Worm (Caenorhabditis elegans) whole organism, L3 larva: ENCODE results near the gene pak-1.

Experiments used
- R02D3.7 ChIP-seq: fragments of 150-350 bp; optimal IDR thresholded peaks from 2 replicates; lab custom pipeline; 2014; ENCODE audit warnings: missing biosample characterization, missing genetic modification characterization
- ZK546.5 ChIP-seq: sonication (generic microtip); optimal IDR thresholded peaks from 2 replicates; lab custom pipeline; 2017; ENCODE audit warnings: missing biosample characterization, missing genetic modification characterization
- aly-2 ChIP-seq: fragments of 150-350 bp; optimal IDR thresholded peaks from 2 replicates; lab custom pipeline; 2014; ENCODE audit warnings: missing biosample characterization, missing genetic modification characterization
- ama-1 ChIP-seq: fragments of 150-350 bp; optimal IDR thresholded peaks from 2 replicates; lab custom pipeline; 2018
- ceh-16 ChIP-seq: sonication (generic microtip); optimal IDR thresholded peaks from 2 replicates; lab custom pipeline; 2017; ENCODE audit warnings: missing biosample characterization, missing genetic modification characterization
- ceh-28 ChIP-seq: fragments of 150-350 bp; optimal IDR thresholded peaks from 2 replicates; lab custom pipeline; 2014; ENCODE audit warnings: missing biosample characterization, missing genetic modification reagents, missing genetic modification characterization
- ceh-82 ChIP-seq: fragments of 150-350 bp; optimal IDR thresholded peaks from 2 replicates; lab custom pipeline; 2014; ENCODE audit warnings: missing biosample characterization, missing genetic modification characterization
- ceh-9 ChIP-seq: sonication (generic microtip); optimal IDR thresholded peaks from 2 replicates; lab custom pipeline; 2018; ENCODE audit warnings: missing biosample characterization, missing genetic modification characterization
- daf-12 ChIP-seq: fragments of 150-350 bp; optimal IDR thresholded peaks from 2 replicates; lab custom pipeline; 2014; ENCODE audit warnings: missing biosample characterization, missing genetic modification reagents, missing genetic modification characterization
- egl-27 ChIP-seq: sonication (generic microtip); optimal IDR thresholded peaks from 4 replicates; lab custom pipeline; 2017; ENCODE audit warnings: missing biosample characterization, missing genetic modification reagents, missing genetic modification characterization
- egl-5 ChIP-seq: fragments of 150-350 bp; optimal IDR thresholded peaks from 2 replicates; lab custom pipeline; 2017; ENCODE audit warnings: missing biosample characterization, missing genetic modification reagents, missing genetic modification characterization, inconsistent platforms
- elt-1 ChIP-seq: fragments of 150-350 bp; optimal IDR thresholded peaks from 2 replicates; lab custom pipeline; 2014; ENCODE audit warnings: missing biosample characterization, missing genetic modification characterization
- elt-2 ChIP-seq: sonication (generic microtip); optimal IDR thresholded peaks from 2 replicates; lab custom pipeline; 2016; ENCODE audit warnings: missing genetic modification reagents, mild to moderate bottlenecking, missing genetic modification characterization, missing compliant biosample characterization
- elt-3 ChIP-seq, 3 experiments: fragments of 150-350 bp in 1 of 3; sonication (generic microtip) in 2 of 3; optimal IDR thresholded peaks; 2 replicates in 2 of 3; 4 replicates in 1 of 3; lab custom pipeline; 2014 to 2017; ENCODE audit warnings: missing biosample characterization in 3 of 3, missing genetic modification characterization in 3 of 3
- eor-1 ChIP-seq, 2 experiments: fragments of 150-350 bp; optimal IDR thresholded peaks; 2 replicates each; lab custom pipeline; 2014 to 2018; ENCODE audit warnings: missing biosample characterization in 2 of 2, missing genetic modification characterization in 2 of 2
- fkh-10 ChIP-seq: sonication (generic microtip); optimal IDR thresholded peaks from 2 replicates; lab custom pipeline; 2017; ENCODE audit warnings: missing biosample characterization, missing genetic modification reagents, missing genetic modification characterization
- fos-1 ChIP-seq: fragments of 150-350 bp; optimal IDR thresholded peaks from 2 replicates; lab custom pipeline; 2014; ENCODE audit warnings: missing biosample characterization, missing genetic modification characterization
- hmg-11 ChIP-seq: sonication (generic microtip); optimal IDR thresholded peaks from 2 replicates; lab custom pipeline; 2016; ENCODE audit warnings: missing genetic modification characterization, missing compliant biosample characterization
- jun-1 ChIP-seq: fragments of 150-350 bp; optimal IDR thresholded peaks from 2 replicates; lab custom pipeline; 2014; ENCODE audit warnings: missing biosample characterization, missing genetic modification reagents, missing genetic modification characterization
- lin-15B ChIP-seq: fragments of 150-350 bp; optimal IDR thresholded peaks from 2 replicates; lab custom pipeline; 2014; ENCODE audit warnings: missing biosample characterization, missing genetic modification characterization
- lin-39 ChIP-seq: fragments of 150-350 bp; optimal IDR thresholded peaks from 2 replicates; lab custom pipeline; 2018; ENCODE audit warnings: missing biosample characterization, missing genetic modification reagents, missing genetic modification characterization
- lsy-12 ChIP-seq: sonication (generic microtip); optimal IDR thresholded peaks from 2 replicates; lab custom pipeline; 2016; ENCODE audit warnings: mild to moderate bottlenecking, missing genetic modification characterization, missing compliant biosample characterization
- mdl-1 ChIP-seq: fragments of 150-350 bp; optimal IDR thresholded peaks from 2 replicates; lab custom pipeline; 2014; ENCODE audit warnings: missing biosample characterization, missing genetic modification characterization
- mml-1 ChIP-seq: fragments of 150-350 bp; sonication (generic microtip); optimal IDR thresholded peaks from 3 replicates; lab custom pipeline; 2014; ENCODE audit warnings: missing biosample characterization, missing genetic modification characterization
- nfya-1 ChIP-seq: sonication (generic microtip); optimal IDR thresholded peaks from 2 replicates; lab custom pipeline; 2017; ENCODE audit warnings: missing genetic modification characterization, mild to moderate bottlenecking, missing compliant biosample characterization, antibody characterized with exemption, moderate library complexity; ENCODE audit not compliant: insufficient read depth
- nhr-11 ChIP-seq: fragments of 150-350 bp; optimal IDR thresholded peaks from 2 replicates; lab custom pipeline; 2014; ENCODE audit warnings: missing biosample characterization, missing genetic modification characterization
- nhr-12 ChIP-seq: fragments of 150-350 bp; optimal IDR thresholded peaks from 2 replicates; lab custom pipeline; 2014; ENCODE audit warnings: missing biosample characterization, missing genetic modification characterization
- nhr-23 ChIP-seq: fragments of 150-350 bp; optimal IDR thresholded peaks from 2 replicates; lab custom pipeline; 2014; ENCODE audit warnings: missing biosample characterization, missing genetic modification reagents, missing genetic modification characterization
- nhr-237 ChIP-seq: fragments of 150-350 bp; optimal IDR thresholded peaks from 2 replicates; lab custom pipeline; 2014; ENCODE audit warnings: missing biosample characterization, missing genetic modification characterization
- nhr-25 ChIP-seq: sonication (generic microtip); optimal IDR thresholded peaks from 2 replicates; lab custom pipeline; 2017; ENCODE audit warnings: missing biosample characterization, missing genetic modification characterization
- nhr-28 ChIP-seq: fragments of 150-350 bp; optimal IDR thresholded peaks from 2 replicates; lab custom pipeline; 2014; ENCODE audit warnings: missing biosample characterization, missing genetic modification characterization
- nhr-43 ChIP-seq: sonication (generic microtip); optimal IDR thresholded peaks from 2 replicates; lab custom pipeline; 2016; ENCODE audit warnings: mild to moderate bottlenecking, missing genetic modification characterization, missing compliant biosample characterization; ENCODE audit not compliant: poor library complexity, severe bottlenecking
- nhr-67 ChIP-seq: fragments of 150-350 bp; optimal IDR thresholded peaks from 2 replicates; lab custom pipeline; 2014; ENCODE audit warnings: missing biosample characterization, missing genetic modification characterization
- nhr-77 ChIP-seq: fragments of 150-350 bp; optimal IDR thresholded peaks from 2 replicates; lab custom pipeline; 2014; ENCODE audit warnings: missing biosample characterization, missing genetic modification characterization
- pha-4 ChIP-seq: fragments of 150-350 bp; optimal IDR thresholded peaks from 2 replicates; lab custom pipeline; 2014; ENCODE audit warnings: missing biosample characterization, missing genetic modification reagents, missing genetic modification characterization
- pqm-1 ChIP-seq: fragments of 150-350 bp; optimal IDR thresholded peaks from 2 replicates; lab custom pipeline; 2017; ENCODE audit warnings: missing biosample characterization, missing genetic modification characterization, inconsistent platforms
- sea-2 ChIP-seq: fragments of 150-350 bp; sonication (generic microtip); optimal IDR thresholded peaks from 4 replicates; lab custom pipeline; 2014; ENCODE audit warnings: missing biosample characterization, missing genetic modification reagents, missing genetic modification characterization
- tbx-2 ChIP-seq: sonication (generic microtip); optimal IDR thresholded peaks from 2 replicates; lab custom pipeline; 2016; ENCODE audit warnings: mild to moderate bottlenecking, missing genetic modification characterization, missing compliant biosample characterization
- unc-39 ChIP-seq: sonication (generic microtip); optimal IDR thresholded peaks from 4 replicates; lab custom pipeline; 2017; ENCODE audit warnings: missing biosample characterization, missing genetic modification characterization
- unc-62 ChIP-seq: fragments of 150-350 bp; sonication (generic microtip); optimal IDR thresholded peaks from 4 replicates; lab custom pipeline; 2014; ENCODE audit warnings: missing biosample characterization, missing genetic modification reagents, missing genetic modification characterization
- ztf-11 ChIP-seq: fragments of 150-350 bp; optimal IDR thresholded peaks from 2 replicates; lab custom pipeline; 2014; ENCODE audit warnings: missing biosample characterization, missing genetic modification characterization
- ztf-4 ChIP-seq: fragments of 150-350 bp; optimal IDR thresholded peaks from 2 replicates; lab custom pipeline; 2014; ENCODE audit warnings: missing biosample characterization, missing genetic modification characterization

The pak-1 gene

DNA sequence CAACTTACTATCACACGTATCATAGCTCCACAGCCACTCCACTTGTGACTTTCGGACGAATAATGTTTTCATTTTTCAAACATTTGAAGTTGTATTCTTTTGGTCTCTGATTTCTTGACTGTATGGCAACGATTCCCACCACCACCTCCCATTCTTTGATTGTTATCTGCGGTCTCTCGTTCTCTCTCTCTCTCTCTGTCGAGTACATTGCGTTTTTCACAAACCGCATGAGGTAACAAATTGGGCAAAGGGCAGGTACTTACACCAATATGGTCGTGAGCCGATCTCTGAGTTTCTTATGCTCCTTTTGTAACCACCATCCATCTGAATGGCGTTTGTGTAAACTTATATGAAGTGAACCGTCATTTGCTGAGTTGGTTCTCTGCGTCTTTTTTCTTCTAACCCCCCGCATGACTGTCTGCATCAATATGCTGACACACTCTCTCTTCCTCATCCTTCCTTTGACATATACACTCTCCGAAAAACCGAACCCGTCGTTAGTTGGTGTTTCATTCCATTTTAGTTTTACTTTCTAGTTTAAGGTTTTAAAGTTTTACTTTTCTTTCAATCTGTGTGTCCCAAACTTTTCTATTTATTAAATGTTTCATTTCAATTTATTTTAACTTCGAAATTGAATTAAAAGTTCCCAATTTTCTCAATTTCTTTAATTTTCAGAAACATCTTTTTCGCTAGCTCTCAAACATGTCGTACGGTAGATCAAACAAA is 9.3 kb upstream of the pak-1 start, which contains the start of gene gln-1:
TSS of gene gln-1 (plus strand) at position 676 of the 726 bp plus-strand sequence.
- TF ChIP-seq ama-1 (lab: Kevin White, UChicago) (no peak), ZK546.5 (tag; lab: Kevin White, UChicago) (no peak), R02D3.7 (tag; lab: Kevin White, UChicago) (no peak), lsy-12 (tag; lab: Kevin White, UChicago) (no peak), elt-3 (tag; optimal IDR thresholded peaks at IDR 0.05; lab: Kevin White, UChicago) (no peak), unc-62 (no peak), egl-5 (tag; lab: Kevin White, UChicago) (no peak), tbx-2 (tag; lab: Kevin White, UChicago) (no peak), pqm-1 (tag; lab: Kevin White, UChicago) (peak; percentile 87), ceh-16 (tag; lab: Kevin White, UChicago) (no peak), ztf-11 (tag; lab: Kevin White, UChicago) (no peak), nhr-28 (tag; lab: Kevin White, UChicago) (no peak), lin-39 (no peak), nhr-43 (no peak), jun-1 (tag; lab: Kevin White, UChicago) (peak; percentile 47), elt-1 (tag; lab: Kevin White, UChicago) (no peak), egl-27 (tag; lab: Kevin White, UChicago) (no peak), hmg-11 (tag; lab: Kevin White, UChicago) (no peak), sea-2 (no peak), ztf-4 (tag; lab: Kevin White, UChicago) (no peak), nhr-11 (tag; lab: Kevin White, UChicago) (no peak), ceh-9 (tag; lab: Kevin White, UChicago) (no peak), nhr-12 (tag; lab: Kevin White, UChicago) (no peak), nhr-67 (tag; lab: Kevin White, UChicago) (no peak), aly-2 (tag; lab: Kevin White, UChicago) (no peak), ceh-82 (tag; lab: Kevin White, UChicago) (no peak), nhr-25 (tag; lab: Kevin White, UChicago) (no peak), nhr-77 (no peak), mdl-1 (tag; lab: Kevin White, UChicago) (no peak), fkh-10 (GFP tag; lab: Kevin White, UChicago) (no peak), mml-1 (tag; lab: Kevin White, UChicago) (no peak), daf-12 (tag; lab: Kevin White, UChicago) (no peak), pha-4 (tag; lab: Kevin White, UChicago) (peak; percentile 64), nhr-237 (tag; lab: Kevin White, UChicago) (no peak), eor-1 (tag; optimal IDR thresholded peaks at IDR 0.05; lab: Kevin White, UChicago) (no peak), fos-1 (tag; lab: Kevin White, UChicago) (no peak), nfya-1 (tag; lab: Kevin White, UChicago) (peak; percentile 8), elt-2 (tag; lab: Kevin White, UChicago) (peak; percentile 87)

DNA sequence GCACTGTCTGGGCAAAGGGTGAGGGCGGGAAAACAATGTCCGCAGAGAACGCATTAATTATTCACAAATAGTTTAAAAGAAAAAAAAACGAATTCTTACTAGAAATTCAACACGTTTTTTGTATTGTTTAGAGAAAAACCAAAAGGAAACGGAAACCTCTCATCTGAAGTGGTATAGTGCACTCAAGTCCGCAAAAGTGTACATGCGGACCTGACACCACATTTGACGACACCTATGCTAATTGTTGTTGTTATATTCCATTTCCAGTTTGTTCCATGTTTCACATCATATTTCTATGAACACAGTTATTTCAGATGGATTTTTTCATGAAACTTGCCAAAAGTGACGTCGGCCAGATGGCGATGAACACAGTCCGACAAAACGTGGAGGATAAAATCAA is 4.3 kb upstream of the pak-1 start, which contains the start of gene C45B2.6:
TSS of gene C45B2.6 (plus strand) at position 136 of the 400 bp plus-strand sequence.
- TF ChIP-seq daf-12 (tag; lab: Kevin White, UChicago), result no peak
- peak; percentile 60 for TF ChIP-seq egl-5 (tag; lab: Kevin White, UChicago)
- peak; percentile 15 for TF ChIP-seq nhr-25 (tag; lab: Kevin White, UChicago)
- peak; percentile 26 for TF ChIP-seq nfya-1 (tag; lab: Kevin White, UChicago)
- TF ChIP-seq egl-27 (tag; lab: Kevin White, UChicago), result no peak
- TF ChIP-seq hmg-11 (tag; lab: Kevin White, UChicago), result peak; percentile 29
- TF ChIP-seq pha-4 (tag; lab: Kevin White, UChicago), result peak; percentile 43

ce11 chrX:6050849-6051248 is 2.4 kb upstream of the pak-1 start:
- TF ChIP-seq nhr-25 (tag; lab: Kevin White, UChicago), result peak; percentile 39
- peak; percentile 59 for TF ChIP-seq nhr-23 (tag; lab: Kevin White, UChicago)
- no peak for TF ChIP-seq egl-5 (tag; lab: Kevin White, UChicago)
- TF ChIP-seq daf-12 (tag; lab: Kevin White, UChicago), result no peak
- TF ChIP-seq elt-1 (tag; lab: Kevin White, UChicago), result no peak
- no peak for TF ChIP-seq sea-2
- no peak for TF ChIP-seq lin-15B (tag; lab: Kevin White, UChicago)
- no peak for TF ChIP-seq ceh-28 (tag; lab: Kevin White, UChicago)
- TF ChIP-seq unc-39 (tag; lab: Kevin White, UChicago), result no peak
- TF ChIP-seq nhr-67 (tag; lab: Kevin White, UChicago), result no peak
